Fruit fly (Drosophila melanogaster): ENCODE measurements around the gene CG5466.

The CG5466 gene

DNA sequence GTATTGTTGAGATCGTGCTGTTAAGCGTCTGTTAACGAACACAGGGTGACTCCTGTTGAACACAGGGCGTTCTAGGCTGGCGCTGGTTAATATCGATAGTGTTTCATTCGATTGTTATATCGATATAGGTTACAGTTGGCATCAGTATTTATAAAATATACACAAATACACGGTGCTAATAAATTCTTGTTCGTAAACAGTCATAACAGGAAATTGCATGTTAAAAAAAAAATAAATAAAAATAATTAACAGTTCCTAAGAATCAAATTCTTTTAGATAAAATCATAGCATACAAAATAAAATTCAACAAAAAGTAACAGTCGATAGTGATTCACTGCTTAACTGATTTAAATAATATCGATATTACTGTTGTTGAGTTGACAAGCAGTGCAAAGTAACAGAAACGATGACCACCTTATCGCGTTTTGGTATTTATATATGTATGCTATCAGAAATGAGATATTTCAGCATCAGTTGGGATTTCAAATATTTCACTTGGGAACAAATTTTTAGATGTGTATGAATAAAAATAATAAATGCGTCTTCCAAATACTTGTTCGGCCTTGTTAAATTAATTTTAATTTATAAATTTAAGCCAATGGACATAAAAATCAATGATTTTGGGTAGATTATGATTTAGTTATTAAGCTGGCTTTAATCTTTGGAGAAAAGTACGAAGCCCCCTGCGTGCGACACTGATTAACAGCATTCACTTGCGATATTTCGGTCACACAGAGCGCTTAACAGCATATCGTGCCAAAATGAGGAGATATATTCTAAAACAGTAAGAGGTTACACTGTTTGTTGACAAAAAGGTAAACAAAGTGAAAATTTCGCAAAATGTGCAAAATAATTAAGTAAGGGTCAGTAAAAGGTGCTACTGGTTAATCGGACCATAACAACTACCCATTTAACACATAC, 17.3 kb downstream of the CG5466 start, which contains the start of the genes Pi3K92E and Lrrk (continued):
- TF ChIP-seq scrt (GFP tag; optimal IDR thresholded peaks at IDR 0.05), result no peak
- TF ChIP-seq az2 (GFP tag; optimal IDR thresholded peaks at IDR 0.05), result no peak
- no peak for TF ChIP-seq ab (GFP tag; optimal IDR thresholded peaks at IDR 0.05)
- TF ChIP-seq Dref (GFP tag; IDR thresholded peaks at IDR 0.05), result peak; percentile 81
- no peak for TF ChIP-seq gsb-n (tag; optimal IDR thresholded peaks at IDR 0.05)
- TF ChIP-seq ash1 (GFP tag; optimal IDR thresholded peaks at IDR 0.05), result no peak
- TF ChIP-seq Deaf1 (tag; optimal IDR thresholded peaks at IDR 0.05), result no peak
- no peak for TF ChIP-seq emc (GFP tag; optimal IDR thresholded peaks at IDR 0.05)
- no peak for TF ChIP-seq cato (GFP tag; optimal IDR thresholded peaks at IDR 0.05; ENCODE audit: borderline replicate concordance)
- no peak for TF ChIP-seq zen (tag; optimal IDR thresholded peaks at IDR 0.05)
- peak; percentile 99 for TF ChIP-seq CG6254 (GFP tag; optimal IDR thresholded peaks at IDR 0.05)
- TF ChIP-seq Jarid2 (GFP tag; optimal IDR thresholded peaks at IDR 0.05), result no peak
- TF ChIP-seq CG3726 (GFP tag; IDR thresholded peaks at IDR 0.05), result no peak
- peak; percentile 86 for TF ChIP-seq Bgb (GFP tag; IDR thresholded peaks at IDR 0.05; ENCODE audit: partially characterized antibody)
- TF ChIP-seq dan (GFP tag; IDR thresholded peaks at IDR 0.05), result no peak
- no peak for TF ChIP-seq CG15601 (tag; optimal IDR thresholded peaks at IDR 0.05)
- peak; percentile 29 for TF ChIP-seq CG9817 (tag; optimal IDR thresholded peaks at IDR 0.05)
- TF ChIP-seq CG13296 (GFP tag; optimal IDR thresholded peaks at IDR 0.05), result no peak
- TF ChIP-seq Drgx (GFP tag; IDR thresholded peaks at IDR 0.05), result no peak
- TF ChIP-seq CG8478 (optimal IDR thresholded peaks at IDR 0.05), result no peak
- TF ChIP-seq D19A (tag; optimal IDR thresholded peaks at IDR 0.05), result no peak
- no peak for TF ChIP-seq Kr (GFP tag; optimal IDR thresholded peaks at IDR 0.05)
- TF ChIP-seq salm (tag; optimal IDR thresholded peaks at IDR 0.05), result no peak
- TF ChIP-seq Antp (GFP tag; optimal IDR thresholded peaks at IDR 0.05), result no peak
- no peak for TF ChIP-seq cg (GFP tag; optimal IDR thresholded peaks at IDR 0.05)
- no peak for TF ChIP-seq ssp (GFP tag; IDR thresholded peaks at IDR 0.05)
- TF ChIP-seq CG12744 (GFP tag; optimal IDR thresholded peaks at IDR 0.05), result no peak
- no peak for TF ChIP-seq pnt (GFP tag; optimal IDR thresholded peaks at IDR 0.05)
- peak; percentile 56 for TF ChIP-seq Mad (GFP tag; optimal IDR thresholded peaks at IDR 0.05)
- no peak for TF ChIP-seq al (GFP tag; IDR thresholded peaks at IDR 0.05)
- TF ChIP-seq CG2199 (GFP tag; IDR thresholded peaks at IDR 0.05), result no peak
- no peak for TF ChIP-seq CG15011 (GFP tag; optimal IDR thresholded peaks at IDR 0.05)
- no peak for TF ChIP-seq CG31388 (GFP tag; optimal IDR thresholded peaks at IDR 0.05)
- no peak for TF ChIP-seq pan (optimal IDR thresholded peaks at IDR 0.05)
- TF ChIP-seq pan (GFP tag; optimal IDR thresholded peaks at IDR 0.05 in 1 of 2, IDR thresholded peaks at IDR 0.05 in 1 of 2), result peak in 1 of 2 experiments; percentile 8
- no peak for TF ChIP-seq gcm (GFP tag; optimal IDR thresholded peaks at IDR 0.05)
- no peak for TF ChIP-seq Taf1 (GFP tag; IDR thresholded peaks at IDR 0.05)
- no peak for TF ChIP-seq Camta (GFP tag; optimal IDR thresholded peaks at IDR 0.05)
- TF ChIP-seq pzg (GFP tag; optimal IDR thresholded peaks at IDR 0.05), result peak; percentile 53
- TF ChIP-seq CG33213 (GFP tag; optimal IDR thresholded peaks at IDR 0.05), result peak; percentile 21
- TF ChIP-seq slp2 (GFP tag; optimal IDR thresholded peaks at IDR 0.05), result no peak
- no peak for TF ChIP-seq TFAM (GFP tag; optimal IDR thresholded peaks at IDR 0.05)
- TF ChIP-seq Fer3 (tag; optimal IDR thresholded peaks at IDR 0.05), result no peak
- no peak for TF ChIP-seq crp (GFP tag; optimal IDR thresholded peaks at IDR 0.05)
- TF ChIP-seq CG43689 (GFP tag; IDR thresholded peaks at IDR 0.05), result no peak
- TF ChIP-seq CTCF (GFP tag; optimal IDR thresholded peaks at IDR 0.05), result no peak
- no peak for TF ChIP-seq ewg (GFP tag; optimal IDR thresholded peaks at IDR 0.05)
- TF ChIP-seq CG9215 (GFP tag; IDR thresholded peaks at IDR 0.05), result no peak
- TF ChIP-seq CG17829 (tag; optimal IDR thresholded peaks at IDR 0.05), result no peak
- no peak for TF ChIP-seq CG14965 (GFP tag; optimal IDR thresholded peaks at IDR 0.05; ENCODE audit: borderline replicate concordance)
- no peak for TF ChIP-seq CG10565 (GFP tag; optimal IDR thresholded peaks at IDR 0.05)
